Fruit fly (Drosophila melanogaster) whole organism, larva: ENCODE results near the gene Hsp26.

Source experiments
- noc ChIP-seq: fragments of 200-800 bp; sonication (Bioruptor generic); optimal IDR thresholded peaks from 3 replicates; lab custom pipeline; 2019; ENCODE audit warnings: missing biosample characterization, mild to moderate bottlenecking, missing genetic modification characterization, moderate library complexity

Gene Hsp26

DNA sequence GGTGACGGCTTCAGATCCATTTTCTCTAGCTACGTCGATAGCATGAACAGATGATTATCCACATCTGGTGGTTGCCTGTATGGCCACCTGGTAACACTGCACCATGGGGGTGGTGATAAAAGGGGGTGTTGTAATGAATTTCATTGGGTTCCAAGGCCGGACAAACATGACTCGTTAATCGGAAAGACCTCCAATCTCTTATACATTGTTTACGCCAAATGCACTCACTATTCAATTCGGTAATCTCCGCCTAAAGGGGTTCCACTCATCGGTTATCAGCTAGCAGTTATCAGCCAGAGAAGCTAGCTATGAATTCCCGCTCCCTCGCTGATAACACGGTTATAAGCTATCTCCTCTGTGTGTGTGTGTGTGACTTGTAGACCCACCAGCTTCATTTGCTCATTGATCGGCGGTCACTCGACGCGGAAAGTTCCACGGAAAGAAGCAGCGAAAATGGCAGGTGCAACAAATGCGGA is 17.0 kb downstream of the Hsp26 start, which contains the start of gene Pdxk:
Pdxk (plus strand) TSS at position 100 of the 476 bp plus-strand sequence.
- TF ChIP-seq noc (tag; lab: Kevin White, UChicago): peak; percentile 77

DNA sequence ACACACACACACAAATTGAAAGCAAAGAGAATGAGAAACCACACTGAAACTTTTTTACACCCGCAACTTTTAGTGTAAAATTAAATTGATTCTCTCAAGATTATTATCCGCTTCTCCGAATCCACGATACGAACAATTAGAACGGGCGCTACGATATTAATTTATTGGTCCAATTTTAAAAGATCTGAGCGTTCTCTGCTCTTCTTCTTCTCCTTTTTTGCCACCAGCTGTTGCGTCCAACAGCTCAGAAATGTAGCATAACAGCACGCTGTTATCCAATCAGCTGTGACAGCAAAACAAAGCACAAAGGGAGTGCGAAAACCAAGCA is 18.6 kb downstream of the Hsp26 start, which contains the start of the genes UGP and Svip:
UGP (minus strand) TSS at position 223 of the 328 bp plus-strand sequence.
Svip (plus strand) TSS at position 287 of the 328 bp plus-strand sequence.
- TF ChIP-seq noc (tag; lab: Kevin White, UChicago): no peak

DNA sequence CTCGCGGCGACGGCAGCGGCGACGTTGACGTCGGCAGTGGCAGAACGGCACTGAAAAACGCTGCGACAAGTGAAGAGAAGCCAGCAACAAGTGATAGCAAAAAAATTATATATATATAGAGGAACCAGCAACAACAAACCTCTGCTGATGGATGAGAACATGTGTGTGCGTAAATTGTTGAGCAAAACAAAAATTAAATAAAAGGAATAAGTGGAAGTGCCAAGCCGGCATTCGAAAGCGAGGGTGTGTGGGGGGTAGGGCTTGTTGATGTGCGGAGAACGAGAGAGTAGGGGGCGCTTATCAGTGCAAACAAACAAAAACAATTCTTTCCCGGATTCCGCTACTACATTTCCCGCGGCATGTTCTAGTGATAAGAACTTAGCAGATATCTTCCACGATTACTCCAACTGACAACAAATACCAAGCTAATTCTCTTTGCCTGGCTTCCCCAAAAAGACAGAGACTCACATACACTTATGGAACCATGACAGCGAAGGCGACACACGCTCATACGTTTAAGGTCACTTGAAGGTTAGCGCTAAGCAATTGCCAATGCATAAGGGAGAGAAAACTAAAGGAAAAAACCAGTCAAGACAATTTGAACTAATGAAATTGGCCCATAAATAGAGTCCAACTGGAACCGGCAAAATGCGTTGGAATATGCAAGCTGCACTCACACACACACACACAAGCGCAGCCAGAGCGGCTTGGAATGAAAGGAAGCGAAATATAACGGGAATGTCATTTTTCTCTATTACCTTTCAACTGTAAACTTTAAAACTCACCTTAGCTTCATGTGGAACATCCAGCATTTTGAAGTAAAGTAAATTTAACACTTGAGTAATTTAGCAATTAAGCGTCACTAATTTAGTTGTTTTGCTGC is 19.2 kb downstream of the Hsp26 start:
- TF ChIP-seq noc (tag; lab: Kevin White, UChicago): peak; percentile 37

DNA sequence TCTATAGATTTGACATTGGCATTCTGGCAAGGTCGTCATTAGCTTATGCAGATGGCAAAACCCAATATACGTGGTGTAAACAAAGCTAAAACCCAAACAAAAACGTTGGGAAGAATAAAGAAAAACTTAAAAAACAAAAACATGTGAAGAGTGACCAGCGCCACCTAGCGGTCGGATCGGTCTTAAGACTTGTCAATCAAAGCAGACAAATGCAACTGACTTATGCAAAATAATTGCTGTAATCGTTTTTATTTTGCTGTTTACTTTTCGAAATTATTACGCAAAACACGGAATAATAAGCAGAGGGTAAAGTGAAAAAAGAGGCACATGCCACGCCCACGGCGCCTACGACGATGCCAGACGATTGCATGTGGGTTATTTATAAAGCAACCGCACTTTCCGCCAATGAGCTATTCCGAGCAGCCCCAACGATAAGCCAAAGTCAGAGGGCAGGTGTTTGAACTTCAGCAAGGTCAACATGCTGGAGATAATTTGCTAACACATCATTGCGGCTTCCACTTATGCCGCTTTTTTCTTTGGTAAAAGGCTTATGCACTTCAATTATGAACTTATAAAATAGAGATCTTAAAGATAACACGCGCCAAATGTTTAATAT is 21.0 kb downstream of the Hsp26 start:
- no peak for TF ChIP-seq noc (tag; lab: Kevin White, UChicago)

DNA sequence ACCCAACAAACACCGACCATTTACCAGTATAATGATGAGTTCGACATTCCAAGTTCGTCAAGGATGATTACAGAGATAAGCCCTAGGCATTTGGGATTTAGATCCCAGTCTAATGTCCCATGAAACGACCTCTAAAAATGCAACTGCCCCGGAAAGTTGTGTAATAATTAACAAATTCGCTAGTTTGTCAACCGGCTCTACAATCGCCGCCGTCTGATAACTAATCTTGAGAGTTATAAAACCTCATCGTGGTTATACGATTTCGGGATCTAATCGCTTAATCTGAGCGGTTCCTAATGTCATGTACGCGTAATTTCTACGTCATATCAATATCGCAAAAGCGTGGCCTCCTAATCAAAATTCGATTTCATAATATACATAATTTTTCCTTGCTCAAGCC is 21.7 kb downstream of the Hsp26 start:
- no peak for TF ChIP-seq noc (tag; lab: Kevin White, UChicago)

DNA sequence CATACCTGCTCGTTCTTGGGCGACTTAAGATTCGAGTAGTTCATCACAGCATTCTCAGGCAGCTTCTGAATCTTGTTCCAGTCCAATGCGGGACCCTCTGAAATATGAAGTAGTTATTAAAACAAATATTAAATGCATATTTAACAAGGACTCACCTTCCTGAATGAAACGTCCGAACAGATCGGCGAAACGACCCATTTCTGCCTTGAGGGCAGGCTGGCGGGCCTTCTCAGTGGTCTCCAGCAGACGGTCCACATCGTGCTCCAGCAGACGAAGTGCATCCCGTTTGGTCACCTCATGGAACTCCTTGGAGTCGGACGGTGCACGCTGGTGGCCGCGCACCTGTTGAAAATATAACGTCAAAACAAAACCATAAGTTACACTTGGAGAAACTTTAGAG is 23.5 kb downstream of the Hsp26 start, which contains the start of gene CG32040:
CG32040 (plus strand) TSS at position 301 of the 400 bp plus-strand sequence.
- no peak for TF ChIP-seq noc (tag; lab: Kevin White, UChicago)

DNA sequence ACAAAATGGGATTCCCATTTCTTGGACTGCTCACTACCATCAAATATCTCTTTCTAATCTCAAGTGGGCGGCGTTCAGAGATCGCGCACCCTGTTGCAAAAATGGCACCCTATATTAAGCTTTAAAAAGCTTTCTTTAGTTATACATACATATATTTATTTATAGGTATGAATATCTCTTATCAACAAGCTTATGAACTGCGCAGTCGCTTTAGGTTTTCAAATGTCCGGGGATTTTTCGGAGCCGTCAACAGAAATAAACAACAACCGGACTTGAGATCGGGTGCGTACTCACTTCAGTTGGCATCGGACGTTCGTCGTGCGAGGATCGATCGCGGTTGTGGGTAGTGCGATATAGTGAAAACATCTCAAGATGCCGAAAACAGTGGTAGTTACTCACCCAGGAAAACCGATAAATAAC is 27.9 kb downstream of the Hsp26 start, which contains the start of gene PGRP-LF:
PGRP-LF (plus strand) TSS at position 296 of the 420 bp plus-strand sequence.
- TF ChIP-seq noc (tag; lab: Kevin White, UChicago): peak; percentile 52

DNA sequence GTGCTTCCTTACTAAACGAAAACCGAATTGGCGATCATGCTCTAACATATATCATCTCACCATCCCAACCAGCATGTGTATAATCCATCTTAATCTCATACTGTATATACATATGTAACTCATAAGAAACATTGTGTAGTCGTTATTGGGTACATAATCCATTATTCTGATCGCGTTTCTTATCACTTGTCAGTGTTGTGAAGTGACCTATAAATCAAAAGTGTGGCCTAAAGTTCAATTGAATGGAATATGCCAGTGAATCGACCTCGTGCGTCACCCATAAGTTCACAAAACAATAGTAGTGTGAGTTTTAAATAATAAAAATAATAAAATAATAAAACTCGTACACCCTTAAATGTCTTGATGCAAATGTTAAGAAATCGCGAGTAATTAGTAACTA is 32.1 kb downstream of the Hsp26 start:
- no peak for TF ChIP-seq noc (tag; lab: Kevin White, UChicago)

DNA sequence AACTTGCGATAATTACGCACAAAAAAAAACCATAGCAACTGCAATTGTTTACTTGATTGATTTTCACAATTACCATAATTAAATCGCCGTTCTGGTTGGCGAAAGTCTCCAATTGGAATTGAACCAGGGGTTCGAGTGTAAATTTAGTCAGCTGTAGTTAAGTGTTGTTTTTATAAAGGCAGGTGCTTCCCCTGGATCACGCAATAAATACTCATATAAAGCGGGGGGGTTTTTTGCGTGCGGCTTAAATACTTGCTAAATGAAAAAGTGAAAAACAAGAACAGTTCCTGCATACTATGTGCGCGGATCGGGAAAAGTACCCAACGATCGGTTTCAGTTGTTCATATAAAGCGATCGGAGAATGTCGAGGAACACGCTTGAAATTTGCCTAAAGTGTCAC is 33.3 kb downstream of the Hsp26 start:
- no peak for TF ChIP-seq noc (tag; lab: Kevin White, UChicago)

DNA sequence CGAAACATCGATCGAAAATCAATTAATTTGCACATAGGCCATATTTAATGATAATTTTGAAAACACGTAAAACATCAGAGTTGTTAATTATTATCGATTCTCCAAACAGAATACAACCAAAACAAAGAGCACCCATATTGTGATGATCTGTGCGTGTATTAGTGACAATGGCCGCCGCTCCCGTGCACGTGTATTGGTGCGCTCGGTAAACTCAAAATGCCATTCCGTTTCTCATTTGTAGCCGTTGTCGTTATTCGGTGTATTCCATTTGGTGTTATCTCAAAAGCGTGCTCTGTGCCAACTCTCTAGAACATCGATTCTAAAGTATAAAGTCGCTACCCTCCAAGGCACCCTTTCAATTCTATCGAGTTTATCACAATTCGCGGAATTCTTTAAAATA is 36.4 kb downstream of the Hsp26 start:
- no peak for TF ChIP-seq noc (tag; lab: Kevin White, UChicago)

DNA sequence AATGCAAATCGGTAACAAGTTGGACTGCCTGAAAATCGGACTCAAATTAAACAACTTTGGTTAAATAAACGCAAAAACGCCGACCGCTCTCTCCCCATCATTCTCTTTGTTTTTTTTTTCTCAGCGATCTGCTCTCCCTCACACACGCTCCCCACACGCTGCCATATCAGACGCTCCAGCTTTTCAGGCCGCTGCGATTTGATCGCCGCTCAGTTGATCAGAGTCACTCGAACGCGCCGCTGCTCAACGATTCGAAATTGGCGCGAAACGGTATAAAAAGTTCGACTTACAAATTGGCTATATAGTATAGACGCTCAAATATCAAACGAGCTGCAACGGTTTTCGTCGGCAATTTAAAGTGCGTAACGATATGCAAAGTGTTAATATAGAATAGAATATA is 37.0 kb downstream of the Hsp26 start:
- no peak for TF ChIP-seq noc (tag; lab: Kevin White, UChicago)

DNA sequence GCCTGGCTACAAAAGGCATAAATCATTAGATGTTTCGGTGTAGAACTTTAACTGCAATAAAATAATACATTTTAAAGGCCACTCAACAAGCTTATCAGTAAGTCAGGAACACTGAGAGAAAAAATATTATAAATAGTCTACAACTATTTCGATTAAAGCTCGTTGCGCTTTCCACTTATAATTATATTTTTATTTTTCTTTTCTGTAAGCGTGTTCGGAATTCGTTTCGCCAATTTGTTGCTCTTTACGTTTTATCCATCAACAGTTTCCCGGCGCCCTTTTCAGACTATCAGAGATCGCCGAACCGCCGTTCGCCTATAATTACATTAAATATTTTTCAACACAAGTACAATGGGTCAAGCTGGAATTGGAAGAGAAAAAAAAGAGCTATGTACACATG is 38.2 kb downstream of the Hsp26 start:
- TF ChIP-seq noc (tag; lab: Kevin White, UChicago): peak; percentile 70

DNA sequence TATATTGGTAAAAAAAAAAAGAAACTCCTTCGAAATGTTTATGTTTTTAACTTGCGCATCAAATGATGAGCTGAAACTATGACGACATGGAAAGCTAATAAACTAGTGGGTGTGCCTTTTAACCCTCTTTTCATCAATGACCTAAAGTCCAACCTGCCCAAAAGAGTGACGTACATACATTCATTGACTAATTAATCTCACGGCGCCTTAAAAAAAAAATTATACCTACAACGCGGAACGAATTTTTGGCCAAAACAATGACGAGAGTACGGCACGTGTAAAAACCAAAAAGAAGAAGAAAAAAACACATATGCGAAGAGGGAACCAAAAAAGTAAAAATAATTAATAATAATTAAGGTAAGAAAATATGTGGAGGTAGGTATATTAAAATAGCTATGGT is 38.7 kb downstream of the Hsp26 start, which contains the start of gene PGRP-LC:
PGRP-LC (plus strand) TSS at position 301 of the 400 bp plus-strand sequence.
- TF ChIP-seq noc (tag; lab: Kevin White, UChicago): no peak

DNA sequence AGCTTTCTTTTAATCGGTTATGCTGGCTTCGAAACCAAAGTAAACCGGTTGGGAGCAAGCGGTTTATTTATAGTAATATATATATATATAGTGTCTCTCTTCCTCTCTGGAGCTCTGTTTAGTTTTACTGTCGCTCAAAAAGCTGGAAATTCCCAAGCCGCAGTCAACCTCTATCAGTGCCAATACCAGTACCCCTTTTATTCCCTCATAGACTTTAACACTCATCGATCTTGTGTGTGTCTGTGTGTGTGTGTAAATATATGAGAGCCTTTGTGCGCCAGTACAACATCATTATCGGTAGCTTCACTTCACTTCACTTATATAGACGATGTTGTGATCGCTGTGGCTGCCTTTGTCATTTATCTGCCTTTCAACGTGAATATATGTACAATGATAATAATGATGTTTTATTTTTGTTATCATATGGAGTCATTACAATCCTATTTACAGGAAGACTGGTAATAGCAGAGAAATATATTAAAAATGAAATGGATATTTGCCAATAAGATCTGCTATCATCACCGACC is 39.2 kb downstream of the Hsp26 start:
- no peak for TF ChIP-seq noc (tag; lab: Kevin White, UChicago)

DNA sequence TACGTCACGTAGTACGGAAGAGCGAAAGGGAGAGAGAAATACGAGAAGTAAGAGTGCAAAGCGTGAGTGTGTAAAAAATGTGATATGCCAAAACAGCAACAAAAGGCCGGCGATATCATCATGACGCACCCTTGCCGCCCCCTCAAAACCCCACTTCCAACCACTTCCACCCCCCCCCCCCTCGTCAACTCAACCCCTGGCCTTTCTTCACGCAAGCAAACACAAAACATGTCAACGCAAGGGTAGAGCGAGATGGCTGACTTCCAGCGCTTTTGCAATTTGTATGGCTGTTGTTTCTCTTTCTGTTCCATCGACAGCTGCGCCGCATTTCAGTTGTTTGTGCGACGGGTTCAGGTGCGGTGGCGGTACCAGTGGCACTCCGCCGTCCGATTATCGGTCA is 41.5 kb downstream of the Hsp26 start:
- TF ChIP-seq noc (tag; lab: Kevin White, UChicago): peak; percentile 24
